Worm (Caenorhabditis elegans) whole organism, mixed stage, embryonic: ENCODE data around the gene mua-6.
A peak's percentile ranks its signal among the peaks of the same experiment; 100 is the strongest.

ENCODE experiments used
- M03D4.4 ChIP-seq: sonication (generic microtip); optimal IDR thresholded peaks from 2 replicates; lab custom pipeline; 2017; ENCODE audit warnings: mild to moderate bottlenecking, missing genetic modification characterization, missing compliant biosample characterization
- bed-3 ChIP-seq: fragments of 200-800 bp; sonication (Bioruptor generic); optimal IDR thresholded peaks from 3 replicates; lab custom pipeline; 2018; ENCODE audit warnings: mild to moderate bottlenecking, missing genetic modification characterization, moderate library complexity, missing compliant biosample characterization
- blmp-1 ChIP-seq: fragments of 150-350 bp; optimal IDR thresholded peaks from 2 replicates; lab custom pipeline; 2014; ENCODE audit warnings: missing biosample characterization, missing genetic modification characterization
- ceh-39 ChIP-seq: fragments of 150-350 bp; optimal IDR thresholded peaks from 2 replicates; lab custom pipeline; 2014; ENCODE audit warnings: missing biosample characterization, missing genetic modification characterization
- ceh-43 ChIP-seq: fragments of 200-800 bp; sonication (Bioruptor generic); optimal IDR thresholded peaks from 2 replicates; lab custom pipeline; 2018; ENCODE audit warnings: mild to moderate bottlenecking, missing genetic modification characterization, moderate library complexity, missing compliant biosample characterization
- ceh-83 ChIP-seq: fragments of 200-800 bp; sonication (Bioruptor generic); optimal IDR thresholded peaks from 2 replicates; lab custom pipeline; 2018; ENCODE audit warnings: mild to moderate bottlenecking, missing genetic modification characterization, missing compliant biosample characterization
- ces-1 ChIP-seq: fragments of 150-350 bp; optimal IDR thresholded peaks from 2 replicates; lab custom pipeline; 2014; ENCODE audit warnings: missing biosample characterization, missing genetic modification reagents, missing genetic modification characterization
- cnd-1 ChIP-seq: fragments of 200-800 bp; sonication (Bioruptor generic); optimal IDR thresholded peaks from 2 replicates; lab custom pipeline; 2018; ENCODE audit warnings: mild to moderate bottlenecking, missing genetic modification characterization, missing compliant biosample characterization
- drap-1 ChIP-seq: fragments of 200-800 bp; sonication (Bioruptor generic); optimal IDR thresholded peaks from 3 replicates; lab custom pipeline; 2018; ENCODE audit warnings: mild to moderate bottlenecking, missing genetic modification characterization, missing compliant biosample characterization
- elt-1 ChIP-seq: sonication (generic microtip); optimal IDR thresholded peaks from 2 replicates; lab custom pipeline; 2017; ENCODE audit warnings: missing genetic modification characterization, mild to moderate bottlenecking, missing compliant biosample characterization, antibody characterized with exemption, moderate library complexity, borderline replicate concordance; ENCODE audit not compliant: insufficient read depth
- elt-3 ChIP-seq: fragments of 150-350 bp; optimal IDR thresholded peaks from 2 replicates; lab custom pipeline; 2014; ENCODE audit warnings: missing biosample characterization, missing genetic modification characterization
- flh-1 ChIP-seq: fragments of 200-800 bp; sonication (Bioruptor generic); optimal IDR thresholded peaks from 2 replicates; lab custom pipeline; 2018; ENCODE audit warnings: mild to moderate bottlenecking, missing genetic modification characterization, moderate library complexity, missing compliant biosample characterization
- ham-2 ChIP-seq: fragments of 200-800 bp; sonication (Bioruptor generic); optimal IDR thresholded peaks from 2 replicates; lab custom pipeline; 2018; ENCODE audit warnings: mild to moderate bottlenecking, missing genetic modification characterization, missing compliant biosample characterization
- hlh-1 ChIP-seq: fragments of 150-350 bp; optimal IDR thresholded peaks from 2 replicates; lab custom pipeline; 2014; ENCODE audit warnings: missing biosample characterization, missing genetic modification reagents, missing genetic modification characterization
- lin-13 ChIP-seq: fragments of 150-350 bp; optimal IDR thresholded peaks from 2 replicates; lab custom pipeline; 2014; ENCODE audit warnings: missing biosample characterization, missing genetic modification characterization
- lsy-2 ChIP-seq: fragments of 150-350 bp; optimal IDR thresholded peaks from 2 replicates; lab custom pipeline; 2014; ENCODE audit warnings: missing biosample characterization, missing genetic modification characterization
- mab-5 ChIP-seq: fragments of 150-350 bp; optimal IDR thresholded peaks from 2 replicates; lab custom pipeline; 2014; ENCODE audit warnings: missing biosample characterization, missing genetic modification characterization
- mep-1 ChIP-seq: fragments of 150-350 bp; optimal IDR thresholded peaks from 2 replicates; lab custom pipeline; 2017; ENCODE audit warnings: missing biosample characterization, missing genetic modification reagents, missing genetic modification characterization, inconsistent platforms
- mls-2 ChIP-seq: sonication (generic microtip); optimal IDR thresholded peaks from 2 replicates; lab custom pipeline; 2016; ENCODE audit warnings: mild to moderate bottlenecking, missing genetic modification characterization, moderate library complexity, missing compliant biosample characterization
- nhr-12 ChIP-seq: fragments of 150-350 bp; optimal IDR thresholded peaks from 2 replicates; lab custom pipeline; 2014; ENCODE audit warnings: missing biosample characterization, missing genetic modification characterization
- nhr-2 ChIP-seq: fragments of 150-350 bp; optimal IDR thresholded peaks from 2 replicates; lab custom pipeline; 2014; ENCODE audit warnings: missing biosample characterization, missing genetic modification characterization
- nhr-237 ChIP-seq: fragments of 150-350 bp; optimal IDR thresholded peaks from 2 replicates; lab custom pipeline; 2014; ENCODE audit warnings: missing biosample characterization, missing genetic modification characterization
- nhr-28 ChIP-seq: fragments of 150-350 bp; optimal IDR thresholded peaks from 2 replicates; lab custom pipeline; 2014; ENCODE audit warnings: missing biosample characterization, missing genetic modification characterization
- nhr-76 ChIP-seq: sonication (generic microtip); optimal IDR thresholded peaks from 2 replicates; lab custom pipeline; 2017; ENCODE audit warnings: missing biosample characterization, missing genetic modification characterization
- pha-4 ChIP-seq: fragments of 150-350 bp; optimal IDR thresholded peaks from 2 replicates; lab custom pipeline; 2018; ENCODE audit warnings: missing biosample characterization, missing genetic modification reagents, missing genetic modification characterization
- sem-2 ChIP-seq: fragments of 200-800 bp; sonication (Bioruptor generic); optimal IDR thresholded peaks from 2 replicates; lab custom pipeline; 2018; ENCODE audit warnings: mild to moderate bottlenecking, missing genetic modification characterization, missing compliant biosample characterization
- sptf-1 ChIP-seq: sonication (generic microtip); optimal IDR thresholded peaks from 2 replicates; lab custom pipeline; 2017; ENCODE audit warnings: mild to moderate bottlenecking, missing genetic modification characterization, moderate library complexity, missing compliant biosample characterization
- tbx-8 ChIP-seq: fragments of 200-800 bp; sonication (Bioruptor generic); optimal IDR thresholded peaks from 2 replicates; lab custom pipeline; 2018; ENCODE audit warnings: mild to moderate bottlenecking, missing genetic modification characterization, moderate library complexity, missing compliant biosample characterization
- unc-120 ChIP-seq: sonication (generic microtip); optimal IDR thresholded peaks from 2 replicates; lab custom pipeline; 2017; ENCODE audit warnings: missing genetic modification characterization, missing compliant biosample characterization; ENCODE audit not compliant: poor library complexity, severe bottlenecking
- unc-39 ChIP-seq: fragments of 150-350 bp; optimal IDR thresholded peaks from 2 replicates; lab custom pipeline; 2014; ENCODE audit warnings: missing biosample characterization, missing genetic modification characterization
- unc-62 ChIP-seq: fragments of 150-350 bp; optimal IDR thresholded peaks from 2 replicates; lab custom pipeline; 2014; ENCODE audit warnings: missing biosample characterization, missing genetic modification reagents, missing genetic modification characterization
- ztf-11 ChIP-seq: fragments of 150-350 bp; optimal IDR thresholded peaks from 2 replicates; lab custom pipeline; 2014; ENCODE audit warnings: missing biosample characterization, missing genetic modification characterization

mua-6 gene

DNA sequence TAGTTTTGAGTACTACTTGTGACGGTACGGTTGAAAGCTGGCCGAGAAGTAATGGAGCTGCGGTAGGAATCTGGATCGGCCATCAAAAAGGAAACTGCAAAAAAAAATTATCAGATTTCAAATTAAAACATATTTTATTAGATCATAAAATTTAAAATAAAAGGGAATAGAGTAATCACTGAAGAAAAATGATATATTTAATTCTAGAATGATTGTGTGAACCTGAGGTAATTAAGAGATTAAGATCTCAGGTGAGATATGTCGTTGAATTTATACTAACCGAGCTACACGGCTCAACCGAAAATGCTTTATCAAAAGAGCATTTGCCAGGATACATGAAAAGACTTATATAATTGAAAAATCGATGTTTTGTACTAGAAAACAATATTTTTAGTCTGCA lies 4.5 kb upstream of the mua-6 start, which contains the start of gene ifa-3:
Gene ifa-3 (minus strand): TSS at position 101 of the 400 bp plus-strand sequence.
- TF ChIP-seq blmp-1 (tag; lab: Kevin White, UChicago) (no peak), mep-1 (no peak), ceh-43 (GFP tag; lab: Kevin White, UChicago) (no peak), ceh-83 (GFP tag; lab: Kevin White, UChicago) (no peak), cnd-1 (tag; lab: Kevin White, UChicago) (no peak), drap-1 (GFP tag; lab: Kevin White, UChicago) (no peak), bed-3 (GFP tag; lab: Kevin White, UChicago) (no peak), M03D4.4 (no peak), unc-39 (tag; lab: Kevin White, UChicago) (no peak), sptf-1 (tag; lab: Kevin White, UChicago) (no peak), nhr-76 (tag; lab: Kevin White, UChicago) (no peak), mab-5 (no peak), lsy-2 (tag; lab: Kevin White, UChicago) (no peak), sem-2 (GFP tag; lab: Kevin White, UChicago) (no peak), unc-62 (GFP tag; lab: Kevin White, UChicago) (no peak), ceh-39 (tag; lab: Kevin White, UChicago) (no peak)

DNA sequence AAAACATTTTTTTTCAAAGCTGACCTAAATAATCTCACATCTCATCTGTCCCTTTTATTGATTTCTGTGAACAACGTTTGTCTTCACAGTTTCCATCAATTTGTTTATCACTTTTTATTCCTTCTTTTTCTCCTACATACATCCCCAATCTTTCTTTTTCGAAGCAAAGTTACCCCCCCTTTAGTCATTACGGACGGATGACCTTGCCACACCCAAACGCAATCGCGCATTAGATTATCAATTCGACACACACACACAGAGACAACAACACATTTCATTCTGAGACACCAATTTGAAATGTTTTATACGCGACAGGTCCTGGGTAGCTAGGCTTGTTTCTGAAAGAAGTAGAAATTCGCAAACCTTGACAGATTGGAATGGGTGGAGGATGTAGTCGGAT lies 2.2 kb downstream of the mua-6 start:
- TF ChIP-seq elt-3 (peak; percentile 23), elt-1 (no peak)

DNA sequence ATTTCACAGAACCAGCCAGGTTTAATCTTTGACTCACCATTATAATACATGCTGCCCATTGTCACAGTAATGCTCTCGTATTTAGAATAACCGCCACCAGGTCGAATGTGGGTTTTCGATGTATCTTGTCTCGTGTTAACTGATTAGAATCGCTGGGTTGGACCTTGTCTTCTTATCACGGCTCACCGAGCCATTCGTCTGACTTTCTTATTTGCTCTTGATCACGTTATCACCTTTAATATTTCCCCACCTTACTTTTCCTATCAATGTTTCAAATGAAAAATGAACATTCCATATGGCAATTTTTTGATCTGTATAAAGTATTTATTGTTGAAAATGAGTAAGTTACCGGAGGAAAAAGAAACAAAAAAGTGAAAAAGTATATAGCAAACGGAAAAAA lies 3.5 kb downstream of the mua-6 start, which contains the start of gene sgk-1:
Gene sgk-1 (minus strand): TSS at position 130 of the 400 bp plus-strand sequence.
- TF ChIP-seq tbx-8 (GFP tag; lab: Kevin White, UChicago) (no peak), ces-1 (GFP tag; lab: Kevin White, UChicago) (no peak), sem-2 (GFP tag; lab: Kevin White, UChicago) (no peak), bed-3 (GFP tag; lab: Kevin White, UChicago) (no peak), mab-5 (no peak), nhr-2 (tag; lab: Kevin White, UChicago) (no peak)

DNA sequence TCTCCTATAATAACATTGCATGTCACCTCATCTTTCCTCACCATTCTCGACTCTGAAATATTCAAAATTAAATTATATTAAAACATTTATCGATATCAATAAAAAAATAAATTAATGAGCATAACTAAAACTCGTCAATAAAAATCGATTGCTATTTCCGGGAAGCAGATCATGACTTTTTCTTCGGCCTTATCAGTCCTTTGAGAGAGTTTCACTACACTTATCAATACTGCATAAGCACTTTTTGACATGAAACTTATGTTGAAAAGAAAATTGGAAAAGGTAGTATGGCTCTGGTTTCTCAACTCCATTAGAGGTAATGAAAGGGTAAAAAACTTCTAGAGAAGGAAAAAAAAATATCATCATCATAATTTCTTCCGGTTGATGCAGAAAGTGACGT lies 5.4 kb downstream of the mua-6 start:
- TF ChIP-seq nhr-28 (tag; lab: Kevin White, UChicago): no peak
- TF ChIP-seq nhr-12: no peak
- TF ChIP-seq ceh-39 (tag; lab: Kevin White, UChicago): no peak
- no peak for TF ChIP-seq ceh-83 (GFP tag; lab: Kevin White, UChicago)
- TF ChIP-seq pha-4 (tag; lab: Kevin White, UChicago): no peak
- TF ChIP-seq M03D4.4: no peak
- no peak for TF ChIP-seq nhr-237
- TF ChIP-seq mls-2 (tag; lab: Kevin White, UChicago): no peak
- TF ChIP-seq unc-39 (tag; lab: Kevin White, UChicago): no peak
- TF ChIP-seq nhr-2 (tag; lab: Kevin White, UChicago): no peak
- TF ChIP-seq ces-1 (GFP tag; lab: Kevin White, UChicago): no peak
- no peak for TF ChIP-seq nhr-76 (tag; lab: Kevin White, UChicago)
- TF ChIP-seq, all 35 proteins: peak for 0

DNA sequence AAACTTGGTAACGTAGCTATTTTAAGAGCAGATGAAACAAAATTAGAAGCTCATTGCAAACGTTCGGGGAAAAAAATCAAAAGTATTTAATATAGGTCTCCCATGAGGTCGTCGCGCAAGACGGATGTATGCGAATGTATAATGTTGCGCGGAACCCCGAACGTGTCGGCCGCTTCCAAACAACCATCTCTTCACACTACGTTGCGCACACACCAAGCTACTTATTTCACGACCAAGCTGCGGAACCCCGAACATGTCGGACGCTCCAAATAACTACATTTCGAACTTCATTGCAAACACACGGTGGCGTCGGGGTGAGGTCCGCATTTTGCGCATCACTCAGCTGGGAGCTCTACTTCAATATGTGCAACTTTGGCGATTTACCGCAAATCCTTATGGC lies 7.0 kb downstream of the mua-6 start:
- TF ChIP-seq nhr-76 (tag; lab: Kevin White, UChicago) (no peak), elt-1 (no peak), unc-39 (tag; lab: Kevin White, UChicago) (no peak), unc-62 (GFP tag; lab: Kevin White, UChicago) (no peak), ces-1 (GFP tag; lab: Kevin White, UChicago) (no peak), bed-3 (GFP tag; lab: Kevin White, UChicago) (no peak), M03D4.4 (no peak), mep-1 (no peak), ham-2 (GFP tag; lab: Kevin White, UChicago) (no peak), hlh-1 (tag; lab: Kevin White, UChicago) (no peak), lin-13 (tag; lab: Kevin White, UChicago) (no peak), mls-2 (tag; lab: Kevin White, UChicago) (no peak), flh-1 (GFP tag; lab: Kevin White, UChicago) (no peak), blmp-1 (tag; lab: Kevin White, UChicago) (no peak), unc-120 (tag; lab: Kevin White, UChicago) (no peak), elt-3 (no peak), lsy-2 (tag; lab: Kevin White, UChicago) (no peak), ztf-11 (no peak)
